Worm (Caenorhabditis elegans): ENCODE measurements around the gene str-43.

ce11 chrV:15750130-15750529 lies 1.8 kb downstream of the str-43 start, which contains the start of gene str-6:
- no peak for TF ChIP-seq mdl-1 (tag; optimal IDR thresholded peaks at IDR 0.05)
- TF ChIP-seq lin-13 (GFP tag; optimal IDR thresholded peaks at IDR 0.05), result no peak
- TF ChIP-seq madf-9 (GFP tag; conservative IDR thresholded peaks at IDR 0.05), result no peak

Measured in whole organism, L4 larva.